Worm (Caenorhabditis elegans): ENCODE data around the gene D1079.1.

- TF ChIP-seq snpc-1.3 (tag; optimal IDR thresholded peaks at IDR 0.05; ENCODE audit: insufficient read depth) (no peak), dpl-1 (GFP tag; optimal IDR thresholded peaks at IDR 0.05) (peak; percentile 5), mel-28 (tag; optimal IDR thresholded peaks at IDR 0.05; ENCODE audit: borderline replicate concordance) (no peak), tbp1 (GFP tag; optimal IDR thresholded peaks at IDR 0.05) (peak; percentile 49), lir-1 (GFP tag; conservative IDR thresholded peaks at IDR 0.05) (peak; percentile 71; the same call in 1 of the 2 replicates), die-1 (tag; optimal IDR thresholded peaks at IDR 0.05) (peak; percentile 16), attf-5 (GFP tag; optimal IDR thresholded peaks at IDR 0.05) (peak; percentile 93), pha-4 (tag; optimal IDR thresholded peaks at IDR 0.05) (peak; percentile 33), nhr-90 (tag; optimal IDR thresholded peaks at IDR 0.05) (peak; percentile 2), nfya-1 (tag; optimal IDR thresholded peaks at IDR 0.05; ENCODE audit: borderline replicate concordance, insufficient read depth) (no peak)
Measured at ce11 chrX:4388834-4389409, 14.0 kb upstream of the D1079.1 start, which contains the start of gene dpy-23.

All from whole organism, young adult.